Worm (Caenorhabditis elegans) whole organism, L4/young adult: ENCODE measurements around the gene F09F7.6.

ENCODE experiments used
- W03F9.2 ChIP-seq: fragments of 150-350 bp; optimal IDR thresholded peaks from 2 replicates; lab custom pipeline; 2014; ENCODE audit warnings: missing biosample characterization, missing genetic modification characterization
- him-1 ChIP-seq: sonication (generic microtip); optimal IDR thresholded peaks from 2 replicates; lab custom pipeline; 2016; ENCODE audit warnings: missing genotype, missing genetic modification reagents, missing genetic modification characterization, missing compliant biosample characterization

DNA sequence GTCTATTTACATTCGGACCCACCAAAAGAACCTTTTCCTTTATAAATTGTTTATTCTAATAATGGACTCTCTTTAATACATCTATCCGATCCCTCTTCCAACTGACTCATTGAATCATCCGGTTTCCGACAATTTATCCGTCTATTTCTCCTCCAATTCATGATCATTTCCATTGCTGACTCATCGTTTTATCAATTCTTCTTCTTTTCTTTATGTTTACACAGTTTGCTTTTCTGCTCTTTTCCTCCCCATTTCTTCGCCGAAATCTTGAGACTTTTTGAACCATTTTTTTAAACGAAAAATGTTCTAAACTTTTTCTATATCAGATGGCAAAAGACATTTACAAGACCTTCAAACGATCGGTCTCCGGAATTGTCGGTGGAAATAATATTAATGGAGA, 43.5 kb upstream of the F09F7.6 start, which contains the start of gene ced-6:
- TF ChIP-seq W03F9.2 (no peak), him-1 (tag; lab: Kevin White, UChicago) (no peak)
